Fruit fly (Drosophila melanogaster) whole organism: ENCODE data around the gene Tg.

Experiments used
- CG8478 ChIP-seq: fragments of >200 bp; optimal IDR thresholded peaks from 2 replicates; lab custom pipeline; 2018; ENCODE audit warnings: inconsistent platforms
- Dll ChIP-seq: fragments of >200 bp; optimal IDR thresholded peaks from 2 replicates; lab custom pipeline; 2017
- EcR ChIP-seq, 2 experiments: fragments of >200 bp; optimal IDR thresholded peaks; 2 replicates each; lab custom pipeline; 2017; ENCODE audit warnings: missing biosample characterization in 2 of 2, missing genetic modification characterization in 2 of 2, missing genetic modification reagents in 2 of 2
- pan ChIP-seq: fragments of >200 bp; optimal IDR thresholded peaks from 2 replicates; lab custom pipeline; 2017
- psq ChIP-seq: fragments of >200 bp; optimal IDR thresholded peaks from 2 replicates; lab custom pipeline; 2017
- usp ChIP-seq: fragments of >200 bp; optimal IDR thresholded peaks from 2 replicates; lab custom pipeline; 2017; ENCODE audit warnings: missing biosample characterization, missing genetic modification characterization, mixed read lengths

The Tg gene

dm6 chr2L:8010602-8011455, at the start of gene Tg, which contains the start of gene Glyat:
Tg (plus strand) TSS chr2L:8011405.
Glyat (minus strand) TSS chr2L:8010652.
- TF ChIP-seq Dll (lab: Kevin White, UChicago) (no peak), EcR (GFP tag; optimal IDR thresholded peaks at IDR 0.05; lab: Kevin White, UChicago) (no peak), usp (no peak), CG8478 (no peak), psq (lab: Kevin White, UChicago) (no peak), pan (lab: Kevin White, UChicago) (no peak)

DNA sequence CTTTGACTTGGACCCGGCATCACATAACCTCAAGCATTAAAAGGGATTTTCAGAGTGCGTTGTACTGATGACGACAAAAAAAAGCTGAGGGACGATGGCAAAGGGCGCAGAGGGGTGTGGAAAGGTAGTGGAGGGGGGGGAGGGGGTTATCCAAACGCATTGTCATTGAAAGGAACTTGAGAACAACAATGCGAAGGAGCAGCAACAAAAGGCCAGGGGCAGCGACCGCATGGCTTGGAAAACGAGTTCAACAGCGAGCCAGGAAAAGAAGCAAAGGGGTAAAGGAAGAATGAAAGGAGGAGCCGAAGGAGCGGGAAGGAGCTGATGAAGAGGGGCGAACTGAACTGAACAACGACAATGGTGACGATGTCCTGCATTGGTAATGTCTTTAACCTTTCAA, 49.0 kb upstream of the Tg start:
- TF ChIP-seq usp (no peak), pan (lab: Kevin White, UChicago) (no peak), psq (lab: Kevin White, UChicago) (no peak), CG8478 (no peak), EcR (GFP tag; optimal IDR thresholded peaks at IDR 0.05; lab: Kevin White, UChicago) (peak; percentile 45 to 70)

DNA sequence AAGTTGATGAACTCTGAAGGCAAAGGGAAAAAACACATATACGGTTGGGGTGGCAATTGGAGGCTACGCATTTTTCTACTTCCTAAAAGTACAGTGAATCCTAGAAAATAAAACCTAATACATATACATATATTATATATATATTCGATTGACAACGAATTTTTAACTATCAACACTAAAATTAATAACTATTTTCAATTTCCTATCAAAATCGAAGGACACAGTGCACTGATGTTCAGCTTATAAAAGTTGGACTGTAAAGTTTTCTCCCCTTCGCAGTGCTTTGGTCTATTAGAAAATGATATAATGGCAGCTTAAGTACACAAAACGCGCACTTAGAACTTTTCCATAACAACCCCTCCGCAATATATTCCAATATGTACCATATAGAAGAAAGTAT, 48.3 kb upstream of the Tg start:
- TF ChIP-seq usp (no peak), EcR (GFP tag; optimal IDR thresholded peaks at IDR 0.05; lab: Kevin White, UChicago) (no peak), pan (lab: Kevin White, UChicago) (no peak), CG8478 (no peak)

DNA sequence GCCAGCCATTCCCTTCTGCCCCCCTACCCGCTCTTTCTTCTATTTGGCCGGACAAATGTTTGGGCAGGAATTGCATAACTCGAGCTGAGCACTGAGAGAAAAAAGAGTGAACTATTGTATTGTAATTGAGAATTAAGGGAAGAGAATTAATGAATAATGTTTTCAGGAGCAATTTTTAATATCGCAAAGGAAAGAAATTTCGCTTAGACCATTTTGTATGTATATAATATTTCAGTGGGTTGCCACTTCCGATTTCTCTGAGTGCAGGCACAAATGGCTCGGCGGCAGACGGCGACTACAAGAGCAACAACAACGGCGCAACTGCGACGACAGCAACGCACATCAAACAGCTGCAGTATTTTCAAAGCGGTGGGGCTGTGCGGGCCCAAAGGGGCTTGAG, 46.6 kb upstream of the Tg start:
- TF ChIP-seq Dll (lab: Kevin White, UChicago): no peak
- TF ChIP-seq CG8478: no peak
- TF ChIP-seq pan (lab: Kevin White, UChicago): no peak
- no peak for TF ChIP-seq usp
- no peak for TF ChIP-seq psq (lab: Kevin White, UChicago)
- TF ChIP-seq EcR (GFP tag; optimal IDR thresholded peaks at IDR 0.05; lab: Kevin White, UChicago): no peak

- TF ChIP-seq usp (no peak), CG8478 (no peak), psq (lab: Kevin White, UChicago) (no peak), Dll (lab: Kevin White, UChicago) (no peak), pan (lab: Kevin White, UChicago) (no peak), EcR (GFP tag; optimal IDR thresholded peaks at IDR 0.05; lab: Kevin White, UChicago) (no peak)
These were observed 45.3 kb upstream of the Tg start for dm6 chr2L:7965808-7966460.

DNA sequence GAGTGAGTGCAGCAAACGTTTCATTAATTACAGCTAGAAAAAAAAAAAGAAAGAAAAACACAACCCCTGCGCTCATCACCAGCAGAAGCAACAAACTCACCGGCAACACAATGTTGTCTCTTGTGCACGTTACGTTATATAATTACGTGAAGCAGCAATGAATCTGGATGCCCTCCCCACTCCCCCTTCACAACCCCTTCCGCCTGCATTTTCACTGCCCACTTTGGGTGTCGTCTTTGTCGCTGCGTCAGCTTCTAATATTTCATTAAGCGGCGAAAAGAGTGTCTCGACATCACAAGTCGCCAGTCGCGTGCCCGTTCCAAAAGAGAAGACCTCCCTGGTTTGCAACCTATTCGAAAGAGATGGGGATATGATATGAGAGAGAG, 44.8 kb upstream of the Tg start:
- no peak for TF ChIP-seq Dll (lab: Kevin White, UChicago)
- TF ChIP-seq EcR (GFP tag; optimal IDR thresholded peaks at IDR 0.05; lab: Kevin White, UChicago): no peak

DNA sequence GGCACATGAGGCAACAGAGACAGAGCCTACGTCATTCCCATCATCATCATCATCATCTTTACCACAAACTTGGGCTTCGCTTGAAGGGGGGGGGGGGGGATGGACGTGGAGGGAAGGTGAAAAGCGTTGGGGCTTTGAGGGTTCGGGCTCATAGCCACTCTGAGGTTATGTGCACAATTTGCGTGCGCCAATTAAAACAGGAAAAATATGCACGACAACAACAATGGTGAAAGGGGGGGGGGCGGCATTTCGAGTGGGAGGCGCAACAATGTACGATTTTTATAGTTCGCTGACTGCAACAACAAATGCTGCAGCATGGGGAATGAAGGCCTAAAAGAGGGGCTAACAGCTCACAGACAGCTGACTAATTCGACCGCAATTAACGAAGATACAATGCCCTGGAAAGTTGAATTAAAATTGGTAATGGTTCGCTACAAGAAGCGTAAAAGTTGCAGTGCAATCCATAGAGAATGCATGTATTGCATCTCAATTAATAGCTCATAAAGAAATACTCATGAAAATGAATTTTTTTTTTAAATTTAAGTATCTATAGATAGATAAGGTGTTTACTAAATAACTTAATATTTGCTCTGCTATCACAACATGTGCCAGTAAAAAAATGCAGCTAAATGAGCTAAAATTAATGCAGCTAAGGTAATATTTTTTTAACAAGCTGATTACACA, 44.2 kb upstream of the Tg start:
- no peak for TF ChIP-seq Dll (lab: Kevin White, UChicago)
- TF ChIP-seq EcR (GFP tag; optimal IDR thresholded peaks at IDR 0.05; lab: Kevin White, UChicago): peak in 1 of 2 experiments; percentile 46

- no peak for TF ChIP-seq psq (lab: Kevin White, UChicago)
These were observed 43.6 kb upstream of the Tg start for dm6 chr2L:7967645-7968044.

- TF ChIP-seq pan (lab: Kevin White, UChicago) (no peak), EcR (GFP tag; optimal IDR thresholded peaks at IDR 0.05; lab: Kevin White, UChicago) (no peak), CG8478 (no peak), usp (no peak), psq (lab: Kevin White, UChicago) (no peak), Dll (lab: Kevin White, UChicago) (no peak)
These were observed 43.2 kb upstream of the Tg start for dm6 chr2L:7968054-7968453.

- no peak for TF ChIP-seq psq (lab: Kevin White, UChicago)
- no peak for TF ChIP-seq usp
- TF ChIP-seq CG8478: no peak
- TF ChIP-seq Dll (lab: Kevin White, UChicago): no peak
- no peak for TF ChIP-seq pan (lab: Kevin White, UChicago)
- TF ChIP-seq EcR (GFP tag; optimal IDR thresholded peaks at IDR 0.05; lab: Kevin White, UChicago): no peak
These were observed 41.9 kb upstream of the Tg start for dm6 chr2L:7969329-7969728.

DNA sequence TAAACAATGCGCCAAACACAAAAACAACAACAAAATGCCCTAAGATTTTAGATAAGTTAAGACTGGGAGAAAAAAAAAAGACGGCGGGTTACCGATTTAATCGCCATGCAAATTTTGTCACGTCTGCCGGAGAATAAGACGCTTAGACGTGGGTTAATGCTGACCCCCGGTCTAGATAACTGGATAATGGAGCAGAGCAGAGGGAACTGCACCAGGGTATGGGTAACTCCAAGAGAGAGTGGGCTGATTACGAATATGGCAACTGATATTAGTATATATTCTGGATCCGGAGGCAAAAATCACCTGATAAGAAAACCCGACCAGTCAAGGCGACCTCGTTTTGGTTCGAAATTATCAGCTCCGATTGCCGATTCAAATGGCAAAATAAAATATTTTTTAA, 41.2 kb upstream of the Tg start:
- TF ChIP-seq pan (lab: Kevin White, UChicago): no peak
- no peak for TF ChIP-seq EcR (GFP tag; optimal IDR thresholded peaks at IDR 0.05; lab: Kevin White, UChicago)

DNA sequence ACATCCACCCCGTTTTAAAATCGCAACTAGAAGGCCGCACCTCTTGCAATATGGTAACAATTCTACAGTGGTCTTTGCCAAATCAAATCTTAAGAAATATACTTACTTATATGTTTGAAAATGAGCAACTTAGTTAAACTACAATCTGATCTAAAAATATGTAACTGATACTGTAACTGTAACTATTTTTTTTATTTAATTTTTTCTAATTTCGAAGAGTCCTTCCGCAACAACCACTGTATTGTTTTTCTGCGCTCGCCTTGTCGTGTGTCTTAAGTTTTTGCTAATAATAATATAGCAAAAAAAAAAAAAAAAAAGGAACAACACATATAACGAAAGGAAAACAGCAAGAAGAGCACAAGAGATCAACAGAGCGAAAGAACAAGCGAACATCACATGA, 39.8 kb upstream of the Tg start:
- no peak for TF ChIP-seq Dll (lab: Kevin White, UChicago)
- TF ChIP-seq EcR (GFP tag; optimal IDR thresholded peaks at IDR 0.05; lab: Kevin White, UChicago): no peak
- no peak for TF ChIP-seq psq (lab: Kevin White, UChicago)
- no peak for TF ChIP-seq CG8478
- TF ChIP-seq pan (lab: Kevin White, UChicago): no peak
- TF ChIP-seq usp: no peak
